Worm (Caenorhabditis elegans) whole organism, L2 larva: Measurements from ENCODE around the gene Y49A3A.4.

Source experiments
- R02D3.7 ChIP-seq: fragments of 150-350 bp; optimal IDR thresholded peaks from 2 replicates; lab custom pipeline; 2014; ENCODE audit warnings: missing biosample characterization, missing genetic modification characterization
- alr-1 ChIP-seq: fragments of 150-350 bp; optimal IDR thresholded peaks from 2 replicates; lab custom pipeline; 2014; ENCODE audit warnings: missing biosample characterization, missing genetic modification characterization
- ceh-82 ChIP-seq: fragments of 150-350 bp; optimal IDR thresholded peaks from 2 replicates; lab custom pipeline; 2014; ENCODE audit warnings: missing biosample characterization, missing genetic modification characterization
- egl-27 ChIP-seq: sonication (generic microtip); optimal IDR thresholded peaks from 3 replicates; lab custom pipeline; 2017; ENCODE audit warnings: missing biosample characterization, missing genetic modification reagents, missing genetic modification characterization
- fos-1 ChIP-seq: fragments of 150-350 bp; optimal IDR thresholded peaks from 2 replicates; lab custom pipeline; 2014; ENCODE audit warnings: missing biosample characterization, missing genetic modification characterization
- lin-13 ChIP-seq: fragments of 150-350 bp; optimal IDR thresholded peaks from 2 replicates; lab custom pipeline; 2014; ENCODE audit warnings: missing biosample characterization, missing genetic modification reagents, missing genetic modification characterization
- lsy-2 ChIP-seq, 2 experiments: fragments of 150-350 bp in 1 of 2; sonication (generic microtip) in 1 of 2; optimal IDR thresholded peaks; 2 replicates each; lab custom pipeline; 2014 to 2017; ENCODE audit warnings: missing biosample characterization in 2 of 2, missing genetic modification characterization in 2 of 2
- nhr-11 ChIP-seq: fragments of 150-350 bp; optimal IDR thresholded peaks from 2 replicates; lab custom pipeline; 2014; ENCODE audit warnings: missing biosample characterization, missing genetic modification characterization
- nhr-23 ChIP-seq: fragments of 150-350 bp; optimal IDR thresholded peaks from 2 replicates; lab custom pipeline; 2014; ENCODE audit warnings: missing biosample characterization, missing genetic modification reagents, missing genetic modification characterization
- skn-1 ChIP-seq: sonication (generic microtip); optimal IDR thresholded peaks from 2 replicates; lab custom pipeline; 2017; ENCODE audit warnings: missing biosample characterization, missing genetic modification characterization
- unc-62 ChIP-seq: fragments of 150-350 bp; optimal IDR thresholded peaks from 2 replicates; lab custom pipeline; 2014; ENCODE audit warnings: missing biosample characterization, missing genetic modification reagents, missing genetic modification characterization

ce11 chrV:14336655-14337054, 22.0 kb downstream of the Y49A3A.4 start, which contains the start of gene srm-6:
- TF ChIP-seq skn-1 (tag; lab: Kevin White, UChicago) (no peak), egl-27 (tag; lab: Kevin White, UChicago) (no peak), lin-13 (GFP tag; lab: Kevin White, UChicago) (no peak), ceh-82 (tag; lab: Kevin White, UChicago) (no peak), nhr-23 (tag; lab: Kevin White, UChicago) (no peak), R02D3.7 (tag; lab: Kevin White, UChicago) (no peak), fos-1 (tag; lab: Kevin White, UChicago) (no peak), unc-62 (no peak), lsy-2 (tag; optimal IDR thresholded peaks at IDR 0.05; lab: Kevin White, UChicago) (no peak), alr-1 (tag; lab: Kevin White, UChicago) (no peak), nhr-11 (tag; lab: Kevin White, UChicago) (no peak)
